Worm (Caenorhabditis elegans) whole organism, young adult: ENCODE measurements around the gene glb-34.

Experiments
- B0019.2 ChIP-seq: fragments of 200-800 bp; sonication (Bioruptor generic); conservative IDR thresholded peaks from 2 replicates; pipeline ENCODE4 v1.3.6; 2022; ENCODE audit warnings: missing genetic modification reagents, missing genetic modification characterization, missing compliant biosample characterization
- F39B2.1 ChIP-seq: fragments of 200-800 bp; sonication (Bioruptor generic); IDR thresholded peaks from 2 replicates; pipeline ENCODE4 v1.3.6; 2022; ENCODE audit warnings: missing genetic modification reagents, missing genetic modification characterization, missing compliant biosample characterization
- F49E8.2 ChIP-seq: sonication (generic microtip); optimal IDR thresholded peaks from 3 replicates; lab custom pipeline; 2017; ENCODE audit warnings: missing genetic modification characterization, mild to moderate bottlenecking, missing compliant biosample characterization, antibody characterized with exemption, moderate library complexity; ENCODE audit not compliant: insufficient read depth
- K11D2.4 ChIP-seq: fragments of 200-800 bp; sonication (Bioruptor generic); IDR thresholded peaks from 2 replicates; pipeline ENCODE4 v1.3.6; 2022; ENCODE audit warnings: missing genetic modification reagents, missing genetic modification characterization, missing compliant biosample characterization
- T07F8.4 ChIP-seq: sonication (generic microtip); optimal IDR thresholded peaks from 2 replicates; lab custom pipeline; 2016; ENCODE audit warnings: mild to moderate bottlenecking, missing genetic modification characterization, moderate library complexity, missing compliant biosample characterization
- T26A5.8 ChIP-seq: sonication (generic microtip); optimal IDR thresholded peaks from 2 replicates; lab custom pipeline; 2016; ENCODE audit warnings: missing genetic modification characterization, missing compliant biosample characterization
- Y56A3A.18 ChIP-seq: fragments of 200-800 bp; sonication (Bioruptor generic); IDR thresholded peaks from 2 replicates; pipeline ENCODE4 v1.3.6; 2022; ENCODE audit warnings: missing genetic modification reagents, missing genetic modification characterization, missing compliant biosample characterization
- Y79H2A.3 ChIP-seq: fragments of 200-800 bp; sonication (Bioruptor generic); conservative IDR thresholded peaks from 2 replicates; pipeline ENCODE4 v1.3.6; 2022; ENCODE audit warnings: missing genetic modification reagents, missing genetic modification characterization, missing compliant biosample characterization
- Y95B8A.8 ChIP-seq: fragments of 200-800 bp; sonication (Bioruptor generic); IDR thresholded peaks from 2 replicates; pipeline ENCODE4 v1.3.6; 2022; ENCODE audit warnings: missing genetic modification reagents, missing genetic modification characterization, missing compliant biosample characterization
- atf-7 ChIP-seq: sonication (generic microtip); optimal IDR thresholded peaks from 2 replicates; lab custom pipeline; 2017; ENCODE audit warnings: mild to moderate bottlenecking, missing genetic modification characterization, missing compliant biosample characterization
- attf-6 ChIP-seq: fragments of 200-800 bp; sonication (Bioruptor generic); IDR thresholded peaks from 2 replicates; pipeline ENCODE4 v1.3.6; 2022; ENCODE audit warnings: missing genetic modification reagents, missing genetic modification characterization, missing compliant biosample characterization
- ccch-3 ChIP-seq: fragments of 200-800 bp; sonication (Bioruptor generic); optimal IDR thresholded peaks from 2 replicates; lab custom pipeline; 2018; ENCODE audit warnings: mild to moderate bottlenecking, missing genetic modification characterization, missing compliant biosample characterization
- cebp-1 ChIP-seq, 2 experiments: fragments of 200-800 bp in 1 of 2; sonication (Bioruptor generic) in 1 of 2; sonication (generic microtip) in 1 of 2; IDR thresholded peaks in 1 of 2; optimal IDR thresholded peaks in 1 of 2; 2 replicates each; pipeline versions ENCODE4 v1.3.6 to Lab custom; 2017 to 2022; ENCODE audit warnings: missing compliant biosample characterization in 2 of 2, missing genetic modification characterization in 2 of 2, mild to moderate bottlenecking in 1 of 2, missing genetic modification reagents in 1 of 2, moderate library complexity in 1 of 2
- cebp-2 ChIP-seq: fragments of 200-800 bp; sonication (Bioruptor generic); IDR thresholded peaks from 2 replicates; pipeline ENCODE4 v1.3.6; 2022; ENCODE audit warnings: missing genetic modification characterization, missing compliant biosample characterization
- ceh-100 ChIP-seq: fragments of 200-800 bp; sonication (Bioruptor generic); IDR thresholded peaks from 2 replicates; pipeline ENCODE4 v1.3.6; 2022; ENCODE audit warnings: missing genetic modification reagents, missing genetic modification characterization, missing compliant biosample characterization
- ceh-27 ChIP-seq: fragments of 200-800 bp; sonication (Bioruptor generic); optimal IDR thresholded peaks from 2 replicates; lab custom pipeline; 2018; ENCODE audit warnings: mild to moderate bottlenecking, missing genetic modification characterization, moderate library complexity, missing compliant biosample characterization
- ceh-58 ChIP-seq: fragments of 200-800 bp; sonication (Bioruptor generic); IDR thresholded peaks from 2 replicates; pipeline ENCODE4 v1.3.6; 2022; ENCODE audit warnings: missing genetic modification characterization, missing compliant biosample characterization
- die-1 ChIP-seq: sonication (generic microtip); optimal IDR thresholded peaks from 2 replicates; lab custom pipeline; 2016; ENCODE audit warnings: missing genotype, mild to moderate bottlenecking, missing genetic modification characterization, missing compliant biosample characterization
- dpl-1 ChIP-seq: fragments of 150-350 bp; optimal IDR thresholded peaks from 2 replicates; lab custom pipeline; 2014; ENCODE audit warnings: missing biosample characterization, missing genetic modification reagents, missing genetic modification characterization
- hmg-20 ChIP-seq: fragments of 200-800 bp; sonication (Bioruptor generic); IDR thresholded peaks from 2 replicates; pipeline ENCODE4 v1.3.6; 2022; ENCODE audit warnings: missing genetic modification reagents, missing genetic modification characterization, missing compliant biosample characterization
- let-526 ChIP-seq: fragments of 200-800 bp; sonication (Bioruptor generic); IDR thresholded peaks from 2 replicates; pipeline ENCODE4 v1.3.6; 2022; ENCODE audit warnings: missing genetic modification reagents, missing genetic modification characterization, missing compliant biosample characterization
- let-607 ChIP-seq, 2 experiments: fragments of 200-800 bp in 1 of 2; sonication (Bioruptor generic) in 1 of 2; sonication (generic microtip) in 1 of 2; optimal IDR thresholded peaks; 2 replicates each; lab custom pipeline; 2016 to 2018; ENCODE audit warnings: mild to moderate bottlenecking in 2 of 2, missing compliant biosample characterization in 2 of 2, missing genetic modification characterization in 2 of 2, moderate library complexity in 2 of 2, missing genotype in 1 of 2
- lin-26 ChIP-seq: fragments of 200-800 bp; sonication (Bioruptor generic); IDR thresholded peaks from 2 replicates; pipeline ENCODE4 v1.3.6; 2022; ENCODE audit warnings: missing genetic modification reagents, missing genetic modification characterization, missing compliant biosample characterization
- lin-40 ChIP-seq: sonication (generic microtip); optimal IDR thresholded peaks from 2 replicates; lab custom pipeline; 2016; ENCODE audit warnings: missing genetic modification characterization, mild to moderate bottlenecking, missing compliant biosample characterization, missing genotype, missing genetic modification reagents
- lir-1 ChIP-seq: fragments of 200-800 bp; sonication (Bioruptor generic); conservative IDR thresholded peaks from 2 replicates; pipeline ENCODE4 v1.3.6; 2022; ENCODE audit warnings: missing genetic modification reagents, missing genetic modification characterization, missing compliant biosample characterization
- nfya-1 ChIP-seq: sonication (generic microtip); optimal IDR thresholded peaks from 2 replicates; lab custom pipeline; 2017; ENCODE audit warnings: antibody characterized with exemption, missing compliant biosample characterization, missing genetic modification characterization, borderline replicate concordance; ENCODE audit not compliant: insufficient read depth
- nfyb-1 ChIP-seq: fragments of 200-800 bp; sonication (Bioruptor generic); IDR thresholded peaks from 2 replicates; pipeline ENCODE4 v1.3.6; 2022; ENCODE audit warnings: missing genetic modification reagents, missing genetic modification characterization, missing compliant biosample characterization
- nhr-179 ChIP-seq: sonication (generic microtip); optimal IDR thresholded peaks from 2 replicates; lab custom pipeline; 2016; ENCODE audit warnings: mild to moderate bottlenecking, missing genetic modification characterization, missing compliant biosample characterization
- nhr-80 ChIP-seq: sonication (generic microtip); optimal IDR thresholded peaks from 2 replicates; lab custom pipeline; 2016; ENCODE audit warnings: missing genetic modification characterization, missing compliant biosample characterization
- rcor-1 ChIP-seq: fragments of 200-800 bp; sonication (Bioruptor generic); IDR thresholded peaks from 2 replicates; pipeline ENCODE4 v1.3.6; 2022; ENCODE audit warnings: missing genetic modification reagents, missing genetic modification characterization, missing compliant biosample characterization
- sea-2 ChIP-seq: fragments of 200-800 bp; sonication (Bioruptor generic); IDR thresholded peaks from 2 replicates; pipeline ENCODE4 v1.3.6; 2022; ENCODE audit warnings: missing genetic modification characterization, missing compliant biosample characterization
- snpc-1.3 ChIP-seq: sonication (generic microtip); optimal IDR thresholded peaks from 2 replicates; lab custom pipeline; 2017; ENCODE audit warnings: missing genetic modification characterization, mild to moderate bottlenecking, missing compliant biosample characterization, antibody characterized with exemption, moderate library complexity, missing genotype, missing genetic modification reagents; ENCODE audit not compliant: insufficient read depth
- snpc-4 ChIP-seq, 5 experiments: fragments of 150-350 bp in 1 of 5; sonication (generic microtip) in 4 of 5; optimal IDR thresholded peaks; 2 replicates each; lab custom pipeline; 2014 to 2018; ENCODE audit warnings: missing genetic modification characterization in 5 of 5, missing biosample characterization in 3 of 5, antibody characterized with exemption in 2 of 5, mild to moderate bottlenecking in 2 of 5, missing compliant biosample characterization in 2 of 5, missing genotype in 2 of 5, moderate library complexity in 2 of 5, missing genetic modification reagents in 1 of 5
- tlf-1 ChIP-seq: fragments of 200-800 bp; sonication (Bioruptor generic); optimal IDR thresholded peaks from 2 replicates; lab custom pipeline; 2018; ENCODE audit warnings: mild to moderate bottlenecking, missing genetic modification characterization, missing compliant biosample characterization
- xnd-1 ChIP-seq: sonication (generic microtip); optimal IDR thresholded peaks from 2 replicates; lab custom pipeline; 2016; ENCODE audit warnings: missing genotype, missing genetic modification reagents, missing genetic modification characterization, missing compliant biosample characterization
- zim-3 ChIP-seq: sonication (generic microtip); optimal IDR thresholded peaks from 2 replicates; lab custom pipeline; 2017; ENCODE audit warnings: mild to moderate bottlenecking, missing genetic modification characterization, moderate library complexity, missing compliant biosample characterization
- ztf-18 ChIP-seq: sonication (generic microtip); optimal IDR thresholded peaks from 2 replicates; lab custom pipeline; 2016; ENCODE audit warnings: missing genotype, mild to moderate bottlenecking, missing genetic modification characterization, missing compliant biosample characterization
- ztf-25 ChIP-seq: fragments of 200-800 bp; sonication (Bioruptor generic); IDR thresholded peaks from 2 replicates; pipeline ENCODE4 v1.3.6; 2022; ENCODE audit warnings: missing genetic modification reagents, missing genetic modification characterization, missing compliant biosample characterization
- ztf-26 ChIP-seq: sonication (generic microtip); optimal IDR thresholded peaks from 2 replicates; lab custom pipeline; 2017; ENCODE audit warnings: missing genetic modification characterization, missing compliant biosample characterization
- ztf-3 ChIP-seq: fragments of 200-800 bp; sonication (Bioruptor generic); optimal IDR thresholded peaks from 2 replicates; lab custom pipeline; 2018; ENCODE audit warnings: mild to moderate bottlenecking, missing genetic modification characterization, missing compliant biosample characterization

Gene glb-34

DNA sequence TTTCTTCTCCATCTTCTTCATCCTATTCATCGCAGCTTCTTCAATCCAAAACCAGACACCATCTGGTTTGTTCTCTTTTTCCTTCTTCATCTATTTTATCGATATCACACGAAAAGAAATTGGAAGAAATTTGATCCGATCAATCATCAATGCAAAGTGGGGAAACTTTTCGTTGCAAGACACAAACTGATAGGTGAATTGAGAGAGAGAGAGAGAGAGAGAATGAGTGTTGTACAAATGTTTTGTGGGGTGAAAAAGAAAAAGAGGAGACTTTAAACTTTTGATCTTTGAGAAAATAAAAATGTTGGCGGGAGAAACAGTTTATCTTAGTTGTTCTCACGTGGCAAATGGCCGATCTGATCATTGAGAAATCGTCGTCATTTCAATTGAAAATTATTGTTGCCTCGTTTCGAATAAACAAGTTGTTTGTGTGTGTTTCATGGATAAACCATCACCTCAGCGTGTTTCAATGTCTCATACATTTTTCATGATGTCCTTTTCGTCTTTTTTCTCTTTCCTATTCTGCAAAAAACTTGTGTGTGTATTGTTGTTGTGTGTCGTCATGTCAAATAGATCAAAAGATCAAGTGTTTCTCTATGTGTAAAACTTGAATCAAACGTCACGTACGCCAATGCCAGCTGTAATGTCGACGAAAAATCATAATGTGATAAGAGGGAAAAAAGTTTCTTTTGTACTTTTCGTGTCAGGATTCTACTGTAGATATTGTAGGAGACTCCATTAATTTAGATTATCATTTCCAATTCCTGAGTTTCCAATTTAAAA lies 40.2 kb upstream of the glb-34 start (continued):
- no peak for TF ChIP-seq T07F8.4 (tag; lab: Kevin White, UChicago)
- no peak for TF ChIP-seq ztf-18
- TF ChIP-seq xnd-1 (tag; lab: Kevin White, UChicago), result no peak
- TF ChIP-seq Y56A3A.18, result no peak
- peak; percentile 58 for TF ChIP-seq lin-40
- no peak for TF ChIP-seq tlf-1 (GFP tag; lab: Kevin White, UChicago)
- TF ChIP-seq lir-1 (GFP tag; lab: Robert Waterston, UW), result no peak
- no peak for TF ChIP-seq zim-3 (tag; lab: Kevin White, UChicago)
- TF ChIP-seq ccch-3 (GFP tag; lab: Kevin White, UChicago), result no peak
- no peak for TF ChIP-seq B0019.2 (GFP tag; lab: Robert Waterston, UW)
- TF ChIP-seq nfya-1 (tag; lab: Kevin White, UChicago), result no peak
- TF ChIP-seq hmg-20 (GFP tag; lab: Robert Waterston, UW), result no peak
- peak; percentile 28 for TF ChIP-seq ceh-27
- TF ChIP-seq atf-7, result no peak
- peak; percentile 49 for TF ChIP-seq nhr-80 (tag; lab: Kevin White, UChicago)
- TF ChIP-seq dpl-1 (GFP tag; lab: Kevin White, UChicago), result no peak
- no peak for TF ChIP-seq rcor-1
- TF ChIP-seq die-1, result no peak
- TF ChIP-seq ceh-58 (GFP tag; lab: Robert Waterston, UW), result no peak

DNA sequence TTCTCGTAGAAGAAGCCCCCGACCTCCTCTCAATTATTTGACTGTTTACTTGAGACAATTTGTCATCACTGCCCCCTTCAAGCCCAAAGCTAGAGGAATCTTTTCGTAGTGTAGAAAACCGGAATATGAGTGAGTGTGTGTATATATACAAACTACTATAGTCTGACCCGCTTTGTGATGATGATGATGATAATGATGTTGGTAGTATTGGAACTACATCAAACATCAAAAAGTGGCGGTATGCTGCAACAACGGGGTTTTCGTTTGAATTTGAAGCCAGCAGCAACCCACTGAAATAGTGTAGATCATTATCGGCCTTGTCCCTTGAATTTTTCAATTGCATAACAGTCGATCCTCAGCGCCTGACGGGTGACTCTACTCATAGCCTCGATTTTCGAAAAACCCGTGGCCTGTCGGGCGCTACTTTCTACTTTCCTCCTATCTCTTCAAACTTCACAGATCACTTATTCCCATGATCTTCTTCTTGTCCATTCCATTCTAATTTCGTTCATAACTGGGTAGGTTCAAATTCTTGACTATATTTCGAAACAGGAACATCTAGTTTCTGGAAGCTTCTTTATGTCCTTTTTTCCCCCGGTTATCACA lies 39.5 kb upstream of the glb-34 start:
- TF ChIP-seq ccch-3 (GFP tag; lab: Kevin White, UChicago) (no peak), nfyb-1 (GFP tag; lab: Robert Waterston, UW) (no peak), xnd-1 (tag; lab: Kevin White, UChicago) (no peak), F49E8.2 (tag; lab: Kevin White, UChicago) (no peak), attf-6 (GFP tag; lab: Robert Waterston, UW) (no peak), K11D2.4 (GFP tag; lab: Robert Waterston, UW) (no peak), Y79H2A.3 (0 out of 2 replicates have a peak, but pooled peaks have one; percentile 18), snpc-1.3 (tag; lab: Kevin White, UChicago) (no peak), snpc-4 (GFP tag; optimal IDR thresholded peaks at IDR 0.05; lab: Kevin White, UChicago) (no peak), snpc-4 (tag; optimal IDR thresholded peaks at IDR 0.05; lab: Kevin White, UChicago) (peak; percentile 59 to 86 (median 82)), nhr-179 (no peak), let-607 (tag; optimal IDR thresholded peaks at IDR 0.05; lab: Kevin White, UChicago) (no peak), let-526 (GFP tag; lab: Robert Waterston, UW) (no peak), T26A5.8 (tag; lab: Kevin White, UChicago) (no peak), Y95B8A.8 (GFP tag; lab: Robert Waterston, UW) (no peak), cebp-2 (0 out of 2 replicates have a peak, but pooled peaks have one; percentile 56), ztf-3 (GFP tag; lab: Kevin White, UChicago) (no peak), lin-26 (GFP tag; lab: Robert Waterston, UW) (peak; percentile 58; the same call in 1 of the 2 replicates), F39B2.1 (no peak), ceh-100 (GFP tag; lab: Robert Waterston, UW) (no peak), ztf-26 (tag; lab: Kevin White, UChicago) (no peak), hmg-20 (GFP tag; lab: Robert Waterston, UW) (no peak), cebp-1 (GFP tag; IDR thresholded peaks at IDR 0.05; lab: Robert Waterston, UW) (no peak), cebp-1 (tag; optimal IDR thresholded peaks at IDR 0.05; lab: Kevin White, UChicago) (peak; percentile 29), ztf-25 (GFP tag; lab: Robert Waterston, UW) (no peak), sea-2 (no peak)
